Worm (Caenorhabditis elegans) whole organism, L3 larva: ENCODE data around the gene daf-4.

ENCODE experiments used
- R02D3.7 ChIP-seq: fragments of 150-350 bp; optimal IDR thresholded peaks from 2 replicates; lab custom pipeline; 2014; ENCODE audit warnings: missing biosample characterization, missing genetic modification characterization
- ZK546.5 ChIP-seq: sonication (generic microtip); optimal IDR thresholded peaks from 2 replicates; lab custom pipeline; 2017; ENCODE audit warnings: missing biosample characterization, missing genetic modification characterization
- aly-2 ChIP-seq: fragments of 150-350 bp; optimal IDR thresholded peaks from 2 replicates; lab custom pipeline; 2014; ENCODE audit warnings: missing biosample characterization, missing genetic modification characterization
- ceh-16 ChIP-seq: sonication (generic microtip); optimal IDR thresholded peaks from 2 replicates; lab custom pipeline; 2017; ENCODE audit warnings: missing biosample characterization, missing genetic modification characterization
- ceh-28 ChIP-seq: fragments of 150-350 bp; optimal IDR thresholded peaks from 2 replicates; lab custom pipeline; 2014; ENCODE audit warnings: missing biosample characterization, missing genetic modification reagents, missing genetic modification characterization
- ceh-82 ChIP-seq: fragments of 150-350 bp; optimal IDR thresholded peaks from 2 replicates; lab custom pipeline; 2014; ENCODE audit warnings: missing biosample characterization, missing genetic modification characterization
- ceh-9 ChIP-seq: sonication (generic microtip); optimal IDR thresholded peaks from 2 replicates; lab custom pipeline; 2018; ENCODE audit warnings: missing biosample characterization, missing genetic modification characterization
- egl-27 ChIP-seq: sonication (generic microtip); optimal IDR thresholded peaks from 4 replicates; lab custom pipeline; 2017; ENCODE audit warnings: missing biosample characterization, missing genetic modification reagents, missing genetic modification characterization
- elt-2 ChIP-seq: sonication (generic microtip); optimal IDR thresholded peaks from 2 replicates; lab custom pipeline; 2016; ENCODE audit warnings: missing genetic modification reagents, mild to moderate bottlenecking, missing genetic modification characterization, missing compliant biosample characterization
- elt-3 ChIP-seq, 3 experiments: fragments of 150-350 bp in 1 of 3; sonication (generic microtip) in 2 of 3; optimal IDR thresholded peaks; 2 replicates in 2 of 3; 4 replicates in 1 of 3; lab custom pipeline; 2014 to 2017; ENCODE audit warnings: missing biosample characterization in 3 of 3, missing genetic modification characterization in 3 of 3
- fkh-10 ChIP-seq: sonication (generic microtip); optimal IDR thresholded peaks from 2 replicates; lab custom pipeline; 2017; ENCODE audit warnings: missing biosample characterization, missing genetic modification reagents, missing genetic modification characterization
- fkh-2 ChIP-seq: fragments of 150-350 bp; optimal IDR thresholded peaks from 2 replicates; lab custom pipeline; 2014; ENCODE audit warnings: missing biosample characterization, missing genetic modification reagents, missing genetic modification characterization
- fos-1 ChIP-seq: fragments of 150-350 bp; optimal IDR thresholded peaks from 2 replicates; lab custom pipeline; 2014; ENCODE audit warnings: missing biosample characterization, missing genetic modification characterization
- hmg-11 ChIP-seq: sonication (generic microtip); optimal IDR thresholded peaks from 2 replicates; lab custom pipeline; 2016; ENCODE audit warnings: missing genetic modification characterization, missing compliant biosample characterization
- jun-1 ChIP-seq: fragments of 150-350 bp; optimal IDR thresholded peaks from 2 replicates; lab custom pipeline; 2014; ENCODE audit warnings: missing biosample characterization, missing genetic modification reagents, missing genetic modification characterization
- lin-15B ChIP-seq: fragments of 150-350 bp; optimal IDR thresholded peaks from 2 replicates; lab custom pipeline; 2014; ENCODE audit warnings: missing biosample characterization, missing genetic modification characterization
- lin-39 ChIP-seq: fragments of 150-350 bp; optimal IDR thresholded peaks from 2 replicates; lab custom pipeline; 2018; ENCODE audit warnings: missing biosample characterization, missing genetic modification reagents, missing genetic modification characterization
- mml-1 ChIP-seq: fragments of 150-350 bp; sonication (generic microtip); optimal IDR thresholded peaks from 3 replicates; lab custom pipeline; 2014; ENCODE audit warnings: missing biosample characterization, missing genetic modification characterization
- nfya-1 ChIP-seq: sonication (generic microtip); optimal IDR thresholded peaks from 2 replicates; lab custom pipeline; 2017; ENCODE audit warnings: missing genetic modification characterization, mild to moderate bottlenecking, missing compliant biosample characterization, antibody characterized with exemption, moderate library complexity; ENCODE audit not compliant: insufficient read depth
- nhr-11 ChIP-seq: fragments of 150-350 bp; optimal IDR thresholded peaks from 2 replicates; lab custom pipeline; 2014; ENCODE audit warnings: missing biosample characterization, missing genetic modification characterization
- nhr-23 ChIP-seq: fragments of 150-350 bp; optimal IDR thresholded peaks from 2 replicates; lab custom pipeline; 2014; ENCODE audit warnings: missing biosample characterization, missing genetic modification reagents, missing genetic modification characterization
- nhr-43 ChIP-seq: sonication (generic microtip); optimal IDR thresholded peaks from 2 replicates; lab custom pipeline; 2016; ENCODE audit warnings: mild to moderate bottlenecking, missing genetic modification characterization, missing compliant biosample characterization; ENCODE audit not compliant: poor library complexity, severe bottlenecking
- pha-4 ChIP-seq: fragments of 150-350 bp; optimal IDR thresholded peaks from 2 replicates; lab custom pipeline; 2014; ENCODE audit warnings: missing biosample characterization, missing genetic modification reagents, missing genetic modification characterization
- pqm-1 ChIP-seq: fragments of 150-350 bp; optimal IDR thresholded peaks from 2 replicates; lab custom pipeline; 2017; ENCODE audit warnings: missing biosample characterization, missing genetic modification characterization, inconsistent platforms
- sea-2 ChIP-seq: fragments of 150-350 bp; sonication (generic microtip); optimal IDR thresholded peaks from 4 replicates; lab custom pipeline; 2014; ENCODE audit warnings: missing biosample characterization, missing genetic modification reagents, missing genetic modification characterization
- skn-1 ChIP-seq: fragments of 150-350 bp; optimal IDR thresholded peaks from 2 replicates; lab custom pipeline; 2014; ENCODE audit warnings: missing biosample characterization, missing genetic modification characterization
- snpc-4 ChIP-seq: fragments of 150-350 bp; optimal IDR thresholded peaks from 2 replicates; lab custom pipeline; 2014; ENCODE audit warnings: missing biosample characterization, missing genetic modification characterization
- unc-39 ChIP-seq: sonication (generic microtip); optimal IDR thresholded peaks from 4 replicates; lab custom pipeline; 2017; ENCODE audit warnings: missing biosample characterization, missing genetic modification characterization
- zag-1 ChIP-seq: fragments of 150-350 bp; optimal IDR thresholded peaks from 2 replicates; lab custom pipeline; 2014; ENCODE audit warnings: missing biosample characterization, missing genetic modification characterization
- ztf-11 ChIP-seq: fragments of 150-350 bp; optimal IDR thresholded peaks from 2 replicates; lab custom pipeline; 2014; ENCODE audit warnings: missing biosample characterization, missing genetic modification characterization

Gene daf-4

DNA sequence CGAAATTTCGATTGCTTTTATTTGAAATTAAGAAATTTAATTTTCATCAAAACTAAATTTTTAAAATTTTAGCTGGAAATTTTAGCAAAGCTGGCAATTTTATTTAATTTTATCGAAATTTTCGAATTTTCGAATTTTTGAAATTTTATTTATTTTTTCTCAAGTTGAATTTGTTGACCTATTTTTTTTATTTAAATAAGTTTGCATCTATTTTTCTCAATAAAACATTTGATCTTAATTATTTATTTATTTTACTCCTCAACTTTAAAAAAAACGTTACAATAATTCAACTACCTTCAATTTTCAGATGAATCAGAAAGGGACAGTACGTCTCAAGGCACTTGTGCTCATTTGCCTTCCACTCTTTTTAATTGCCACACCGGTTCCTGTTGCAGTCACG lies at the start of gene daf-4:
Gene daf-4, plus strand, starts transcription at position 301 of the 400 bp plus-strand sequence.
- TF ChIP-seq ceh-16 (tag; lab: Kevin White, UChicago) (no peak), unc-39 (tag; lab: Kevin White, UChicago) (no peak), elt-3 (tag; optimal IDR thresholded peaks at IDR 0.05; lab: Kevin White, UChicago) (no peak), nhr-23 (no peak), ceh-9 (tag; lab: Kevin White, UChicago) (no peak), fkh-2 (tag; lab: Kevin White, UChicago) (no peak), lin-15B (tag; lab: Kevin White, UChicago) (no peak), nhr-11 (tag; lab: Kevin White, UChicago) (no peak)

DNA sequence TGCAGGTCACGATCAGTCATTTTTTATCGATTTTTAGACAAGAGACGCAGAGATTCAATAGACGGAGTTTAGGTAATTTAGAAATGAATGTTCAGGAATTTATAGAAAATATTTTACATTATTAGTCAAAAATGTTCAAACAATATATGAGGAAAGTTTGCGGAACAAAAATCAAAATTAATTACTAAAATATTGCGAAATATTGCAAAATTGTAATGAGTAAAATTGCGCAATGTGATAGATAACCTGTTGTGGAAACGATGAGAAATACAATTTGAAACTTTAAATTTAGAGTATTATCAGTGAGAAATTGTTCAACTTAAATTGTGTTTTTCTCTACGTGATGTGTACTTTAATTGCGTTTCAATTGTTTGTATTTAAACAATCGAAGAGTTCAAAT lies 43.9 kb upstream of the daf-4 start, which contains the start of gene F56D2.5:
Gene F56D2.5, minus strand, starts transcription at position 371 of the 400 bp plus-strand sequence.
- no peak for TF ChIP-seq hmg-11
- peak; percentile 69 for TF ChIP-seq ceh-28 (tag; lab: Kevin White, UChicago)
- TF ChIP-seq, all 47 proteins: peak for 1

DNA sequence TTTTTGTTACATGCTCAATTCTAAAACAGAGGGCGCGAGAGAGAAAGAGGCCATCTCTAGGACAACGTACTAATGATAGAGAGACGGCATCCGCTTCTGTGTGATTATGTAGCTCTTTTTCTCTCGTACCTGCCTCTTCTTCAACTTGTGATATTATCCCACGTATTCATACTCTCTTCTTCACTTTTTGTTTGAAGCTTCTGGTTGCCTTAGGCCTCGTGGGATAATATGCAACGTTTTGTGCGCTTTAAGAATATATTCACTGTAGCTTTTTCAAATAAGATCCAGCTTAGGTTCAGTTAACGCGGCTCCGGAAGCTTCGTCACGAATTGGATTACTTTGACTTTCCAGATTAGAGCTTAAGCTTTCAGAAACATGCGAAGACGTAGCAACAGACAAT lies 42.2 kb upstream of the daf-4 start, which contains the start of the genes F56D2.8 and uev-2:
Gene F56D2.8, minus strand, starts transcription at position 101 of the 400 bp plus-strand sequence.
Gene uev-2, plus strand, starts transcription at position 360 of the 400 bp plus-strand sequence.
- TF ChIP-seq ZK546.5 = no peak
- no peak for TF ChIP-seq snpc-4 (tag; lab: Kevin White, UChicago)
- TF ChIP-seq R02D3.7 (tag; lab: Kevin White, UChicago) = no peak
- no peak for TF ChIP-seq zag-1 (tag; lab: Kevin White, UChicago)
- no peak for TF ChIP-seq elt-3 (tag; optimal IDR thresholded peaks at IDR 0.05; lab: Kevin White, UChicago)
- TF ChIP-seq egl-27 (tag; lab: Kevin White, UChicago) = no peak
- no peak for TF ChIP-seq ztf-11 (tag; lab: Kevin White, UChicago)
- TF ChIP-seq pqm-1 = no peak
- no peak for TF ChIP-seq aly-2 (tag; lab: Kevin White, UChicago)
- no peak for TF ChIP-seq hmg-11
- no peak for TF ChIP-seq ceh-9 (tag; lab: Kevin White, UChicago)
- no peak for TF ChIP-seq nhr-11 (tag; lab: Kevin White, UChicago)

DNA sequence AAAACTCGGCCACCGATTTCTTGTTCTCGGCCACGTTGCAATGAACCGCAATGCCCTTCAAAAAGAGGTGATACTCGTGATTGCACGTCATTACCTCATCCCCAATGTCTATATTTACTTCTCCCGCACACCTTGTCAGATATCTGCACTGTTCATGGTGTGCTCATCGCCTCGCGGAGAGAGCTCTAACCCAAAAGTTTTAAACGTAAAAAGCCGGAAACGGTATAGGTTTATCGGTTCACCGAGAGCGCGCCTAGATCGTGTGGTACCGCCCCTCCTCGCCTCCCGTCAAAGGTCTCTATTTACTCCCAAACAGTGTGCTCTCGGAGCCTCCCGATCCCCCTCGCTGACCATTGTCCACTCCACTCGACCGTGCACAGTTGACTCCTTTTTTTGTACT lies 40.3 kb upstream of the daf-4 start, which contains the start of gene F56D2.3:
Gene F56D2.3, plus strand, starts transcription at position 301 of the 400 bp plus-strand sequence.
- TF ChIP-seq nfya-1 (no peak), pha-4 (tag; lab: Kevin White, UChicago) (peak; percentile 2)

DNA sequence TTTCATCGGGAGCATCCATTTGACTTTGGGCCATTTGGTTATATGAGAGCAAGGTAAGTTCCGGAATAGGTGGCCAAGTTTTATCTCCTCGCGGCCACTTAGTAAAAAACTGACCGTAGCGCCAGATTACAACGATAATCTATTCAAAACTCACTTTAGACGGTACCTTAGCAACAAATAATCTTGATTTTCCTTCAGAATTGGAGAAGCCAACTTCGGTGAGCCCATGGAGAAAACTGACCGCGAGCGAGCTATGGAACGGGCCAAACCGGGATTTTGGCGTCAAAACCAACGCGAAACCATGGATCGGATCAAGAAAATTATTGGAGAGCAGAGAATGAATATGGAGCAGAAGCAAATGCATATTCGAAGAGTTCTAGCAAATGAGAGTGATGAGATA lies 39.2 kb upstream of the daf-4 start:
- TF ChIP-seq ceh-28 (tag; lab: Kevin White, UChicago) (no peak), sea-2 (GFP tag; lab: Kevin White, UChicago) (no peak), fkh-10 (GFP tag; lab: Kevin White, UChicago) (no peak), nhr-43 (no peak), lin-39 (no peak), mml-1 (tag; lab: Kevin White, UChicago) (no peak), elt-2 (tag; lab: Kevin White, UChicago) (no peak), lin-15B (tag; lab: Kevin White, UChicago) (no peak), fos-1 (no peak), jun-1 (no peak), ztf-11 (tag; lab: Kevin White, UChicago) (no peak), skn-1 (tag; lab: Kevin White, UChicago) (no peak), egl-27 (tag; lab: Kevin White, UChicago) (no peak), ceh-82 (tag; lab: Kevin White, UChicago) (no peak)

DNA sequence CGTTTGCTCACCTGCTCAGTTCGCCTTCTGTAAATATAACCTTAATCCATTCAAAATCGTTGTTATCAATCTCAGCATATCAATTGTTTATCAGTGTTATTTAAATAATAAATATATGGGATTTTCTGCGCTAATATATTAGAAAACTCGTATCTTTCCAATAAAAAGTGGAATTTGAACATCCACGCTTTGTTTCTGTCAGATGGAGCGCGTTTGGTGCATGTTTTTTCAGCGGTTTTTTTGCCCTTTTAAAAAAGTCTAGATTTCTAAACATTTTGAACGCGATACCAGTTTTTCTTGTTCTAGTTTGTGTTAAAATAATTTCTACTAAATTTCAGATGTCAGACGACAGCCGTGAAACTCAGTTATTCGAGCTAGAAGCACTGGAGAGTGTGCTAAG lies 38.0 kb upstream of the daf-4 start, which contains the start of gene F56D2.2:
Gene F56D2.2, plus strand, starts transcription at position 339 of the 400 bp plus-strand sequence.
- TF ChIP-seq pha-4 (tag; lab: Kevin White, UChicago) (peak; percentile 54), mml-1 (tag; lab: Kevin White, UChicago) (no peak), lin-15B (tag; lab: Kevin White, UChicago) (peak; percentile 39)
